Worm (Caenorhabditis elegans): ENCODE data around the gene srt-67.
A peak's percentile ranks its signal among the peaks of the same experiment; 100 is the strongest.

srt-67 gene

DNA sequence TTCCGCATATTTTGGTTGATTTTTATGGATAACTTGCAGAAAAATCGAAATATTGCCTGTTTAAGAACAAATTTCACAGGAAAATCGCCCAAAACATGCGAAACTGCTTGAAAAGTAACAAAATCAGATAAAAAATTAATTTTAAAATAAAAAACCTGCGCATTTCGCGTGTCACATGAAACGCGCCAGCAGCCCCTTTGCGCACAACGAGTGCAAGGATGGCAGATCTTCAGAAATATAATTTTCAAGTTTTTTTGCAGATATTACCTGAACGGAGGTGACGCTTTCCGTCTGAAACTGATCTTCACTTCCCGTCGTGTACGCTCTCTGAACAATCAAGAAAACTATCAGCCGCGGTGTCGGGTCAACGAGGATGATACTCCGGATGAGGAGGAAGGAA, 17.7 kb upstream of the srt-67 start (continued):
- TF ChIP-seq K11D2.4 (GFP tag; IDR thresholded peaks at IDR 0.05) (no peak), ztf-18 (tag; optimal IDR thresholded peaks at IDR 0.05) (peak; percentile 92), madf-10 (tag; optimal IDR thresholded peaks at IDR 0.05) (no peak), pha-4 (tag; optimal IDR thresholded peaks at IDR 0.05) (no peak), ceh-27 (GFP tag; optimal IDR thresholded peaks at IDR 0.05) (no peak), hmg-1.2 (GFP tag; IDR thresholded peaks at IDR 0.05) (no peak), egrh-3 (GFP tag; IDR thresholded peaks at IDR 0.05) (no peak), dpl-1 (GFP tag; optimal IDR thresholded peaks at IDR 0.05) (no peak), egl-44 (GFP tag; IDR thresholded peaks at IDR 0.05) (no peak), ceh-91 (GFP tag; IDR thresholded peaks at IDR 0.05) (no peak), lag-1 (GFP tag; IDR thresholded peaks at IDR 0.05) (no peak), rcor-1 (GFP tag; IDR thresholded peaks at IDR 0.05) (no peak), somi-1 (GFP tag; optimal IDR thresholded peaks at IDR 0.05) (no peak), hrde-1 (tag; optimal IDR thresholded peaks at IDR 0.05; ENCODE audit: borderline replicate concordance) (no peak), F10E7.11 (tag; optimal IDR thresholded peaks at IDR 0.05) (no peak), ceh-40 (GFP tag; IDR thresholded peaks at IDR 0.05) (no peak), repo-1 (tag; optimal IDR thresholded peaks at IDR 0.05) (no peak), fkh-3 (tag; optimal IDR thresholded peaks at IDR 0.05) (no peak), F22D6.2 (tag; optimal IDR thresholded peaks at IDR 0.05) (no peak), ztf-3 (GFP tag; optimal IDR thresholded peaks at IDR 0.05) (no peak), attf-6 (GFP tag; IDR thresholded peaks at IDR 0.05) (no peak), F52B5.7 (tag; optimal IDR thresholded peaks at IDR 0.05) (no peak), T07F8.4 (tag; optimal IDR thresholded peaks at IDR 0.05) (no peak), tlf-1 (GFP tag; optimal IDR thresholded peaks at IDR 0.05) (no peak), D2030.7 (GFP tag; IDR thresholded peaks at IDR 0.05) (0 out of 2 replicates have a peak, but pooled peaks have one; percentile 16), Y56A3A.18 (GFP tag; IDR thresholded peaks at IDR 0.05) (no peak), efl-1 (GFP tag; optimal IDR thresholded peaks at IDR 0.05) (no peak), Y67H2A.10 (GFP tag; conservative IDR thresholded peaks at IDR 0.05) (no peak), ztf-26 (tag; optimal IDR thresholded peaks at IDR 0.05) (no peak), tbx-9 (tag; optimal IDR thresholded peaks at IDR 0.05; ENCODE audit: borderline replicate concordance) (no peak)

- peak; percentile 24 for TF ChIP-seq lsl-1 (GFP tag; optimal IDR thresholded peaks at IDR 0.05)
- no peak for TF ChIP-seq ztf-6 (GFP tag; IDR thresholded peaks at IDR 0.05)
Measured at ce11 chrV:5273770-5274169, 16.5 kb upstream of the srt-67 start, which contains the start of gene natc-2. Gene natc-2 (plus strand): TSS chrV:5274070.

ce11 chrV:5273241-5273640, 16.0 kb upstream of the srt-67 start:
- TF ChIP-seq rcor-1 (GFP tag; IDR thresholded peaks at IDR 0.05) (peak; percentile 31; the same call in 1 of the 2 replicates), cebp-1 (GFP tag; IDR thresholded peaks at IDR 0.05) (no peak), cebp-1 (tag; optimal IDR thresholded peaks at IDR 0.05) (peak; percentile 2), ZK185.1 (tag; optimal IDR thresholded peaks at IDR 0.05; ENCODE audit: poor library complexity, severe bottlenecking) (peak; percentile 32), lin-54 (GFP tag; optimal IDR thresholded peaks at IDR 0.05) (no peak), nhr-80 (tag; optimal IDR thresholded peaks at IDR 0.05) (peak; percentile 24)

ce11 chrV:5272619-5273074, 15.4 kb upstream of the srt-67 start:
- TF ChIP-seq ztf-3 (GFP tag; optimal IDR thresholded peaks at IDR 0.05) (peak; percentile 34), him-1 (tag; optimal IDR thresholded peaks at IDR 0.05) (no peak), ztf-22 (GFP tag; optimal IDR thresholded peaks at IDR 0.05) (peak; percentile 1), pbrm-1 (GFP tag; IDR thresholded peaks at IDR 0.05) (peak; percentile 34; the same call in 1 of the 2 replicates), athp-1 (tag; optimal IDR thresholded peaks at IDR 0.05) (no peak)
